Worm (Caenorhabditis elegans) whole organism, L1 larva: ENCODE measurements around the gene str-188.

Source experiments
- C16A3.4 ChIP-seq: fragments of 150-350 bp; optimal IDR thresholded peaks from 2 replicates; lab custom pipeline; 2014; ENCODE audit warnings: missing biosample characterization, missing genetic modification characterization
- F16B12.6 ChIP-seq: fragments of 150-350 bp; optimal IDR thresholded peaks from 2 replicates; lab custom pipeline; 2014; ENCODE audit warnings: missing biosample characterization, missing genetic modification characterization
- Y116A8C.19 ChIP-seq: sonication (generic microtip); optimal IDR thresholded peaks from 2 replicates; lab custom pipeline; 2016; ENCODE audit warnings: missing compliant biosample characterization, missing genetic modification characterization, borderline replicate concordance
- alr-1 ChIP-seq: fragments of 200-800 bp; sonication (Bioruptor generic); optimal IDR thresholded peaks from 2 replicates; lab custom pipeline; 2018; ENCODE audit warnings: borderline replicate concordance, mild to moderate bottlenecking, missing genetic modification characterization, missing compliant biosample characterization
- dpl-1 ChIP-seq, 3 experiments: fragments of 150-350 bp in 2 of 3; sonication (generic microtip) in 1 of 3; optimal IDR thresholded peaks; 2 replicates each; lab custom pipeline; 2014 to 2017; ENCODE audit warnings: missing biosample characterization in 3 of 3, missing genetic modification characterization in 3 of 3, missing genetic modification reagents in 3 of 3
- efl-1 ChIP-seq, 4 experiments: fragments of 150-350 bp; optimal IDR thresholded peaks in 3 of 4; peaks in 1 of 4; 1 replicate in 1 of 4; 2 replicates in 3 of 4; lab custom pipeline; 2014; ENCODE audit warnings: missing biosample characterization in 2 of 4, missing genetic modification characterization in 2 of 4, missing genetic modification reagents in 2 of 4
- efl-3 ChIP-seq: fragments of 200-800 bp; sonication (Bioruptor generic); optimal IDR thresholded peaks from 2 replicates; lab custom pipeline; 2018; ENCODE audit warnings: mild to moderate bottlenecking, missing genetic modification characterization, missing compliant biosample characterization
- egl-13 ChIP-seq: sonication (generic microtip); optimal IDR thresholded peaks from 2 replicates; lab custom pipeline; 2016; ENCODE audit warnings: missing genotype, missing genetic modification reagents, missing genetic modification characterization, missing compliant biosample characterization
- elt-3 ChIP-seq, 6 experiments: fragments of 150-350 bp in 1 of 6; sonication (generic microtip); optimal IDR thresholded peaks; 2 replicates each; lab custom pipeline; 2017 to 2018; ENCODE audit warnings: missing biosample characterization in 6 of 6, missing genetic modification characterization in 6 of 6, inconsistent platforms in 1 of 6
- fkh-10 ChIP-seq: sonication (generic microtip); optimal IDR thresholded peaks from 2 replicates; lab custom pipeline; 2017; ENCODE audit warnings: missing biosample characterization, missing genetic modification reagents, missing genetic modification characterization
- fkh-8 ChIP-seq: sonication (generic microtip); optimal IDR thresholded peaks from 2 replicates; lab custom pipeline; 2016; ENCODE audit warnings: mild to moderate bottlenecking, missing genetic modification characterization, missing compliant biosample characterization
- hlh-4 ChIP-seq: sonication (generic microtip); optimal IDR thresholded peaks from 2 replicates; lab custom pipeline; 2016; ENCODE audit warnings: mild to moderate bottlenecking, missing genetic modification characterization, missing compliant biosample characterization
- isw-1 ChIP-seq: fragments of 200-800 bp; sonication (Bioruptor generic); IDR thresholded peaks from 2 replicates; pipeline ENCODE4 v1.3.6; 2022; ENCODE audit warnings: missing genetic modification characterization, missing compliant biosample characterization
- jun-1 ChIP-seq: fragments of 150-350 bp; optimal IDR thresholded peaks from 2 replicates; lab custom pipeline; 2014; ENCODE audit warnings: missing biosample characterization, missing genetic modification reagents, missing genetic modification characterization
- lin-14 ChIP-seq: fragments of 200-800 bp; sonication (Bioruptor generic); optimal IDR thresholded peaks from 2 replicates; lab custom pipeline; 2018; ENCODE audit warnings: mild to moderate bottlenecking, missing genetic modification characterization, moderate library complexity, missing compliant biosample characterization
- lin-15B ChIP-seq: fragments of 150-350 bp; sonication (generic microtip); optimal IDR thresholded peaks from 3 replicates; lab custom pipeline; 2014; ENCODE audit warnings: missing biosample characterization, missing genetic modification characterization
- lir-3 ChIP-seq: sonication (generic microtip); optimal IDR thresholded peaks from 2 replicates; lab custom pipeline; 2016; ENCODE audit warnings: mild to moderate bottlenecking, missing genetic modification characterization, moderate library complexity, missing compliant biosample characterization; ENCODE audit not compliant: poor library complexity
- lsy-2 ChIP-seq, 2 experiments: fragments of 150-350 bp; optimal IDR thresholded peaks; 2 replicates each; lab custom pipeline; 2014; ENCODE audit warnings: missing biosample characterization in 2 of 2, missing genetic modification characterization in 2 of 2
- mdl-1 ChIP-seq, 2 experiments: fragments of 150-350 bp; optimal IDR thresholded peaks; 2 replicates each; lab custom pipeline; 2014 to 2017; ENCODE audit warnings: missing biosample characterization in 2 of 2, missing genetic modification characterization in 2 of 2, inconsistent platforms in 1 of 2
- mef-2 ChIP-seq: fragments of 150-350 bp; optimal IDR thresholded peaks from 2 replicates; lab custom pipeline; 2014; ENCODE audit warnings: missing biosample characterization, missing genetic modification characterization
- mep-1 ChIP-seq: fragments of 150-350 bp; optimal IDR thresholded peaks from 2 replicates; lab custom pipeline; 2014; ENCODE audit warnings: missing biosample characterization, missing genetic modification characterization
- nhr-11 ChIP-seq: fragments of 150-350 bp; optimal IDR thresholded peaks from 2 replicates; lab custom pipeline; 2014; ENCODE audit warnings: missing biosample characterization, missing genetic modification characterization
- nhr-12 ChIP-seq: sonication (generic microtip); optimal IDR thresholded peaks from 2 replicates; lab custom pipeline; 2017; ENCODE audit warnings: missing biosample characterization, missing genetic modification characterization
- nhr-237 ChIP-seq: fragments of 150-350 bp; optimal IDR thresholded peaks from 2 replicates; lab custom pipeline; 2014; ENCODE audit warnings: missing biosample characterization, missing genetic modification characterization
- nhr-47 ChIP-seq: sonication (generic microtip); optimal IDR thresholded peaks from 2 replicates; lab custom pipeline; 2016; ENCODE audit warnings: mild to moderate bottlenecking, missing genetic modification characterization, moderate library complexity, missing compliant biosample characterization
- nhr-71 ChIP-seq: sonication (generic microtip); optimal IDR thresholded peaks from 2 replicates; lab custom pipeline; 2016; ENCODE audit warnings: mild to moderate bottlenecking, missing genetic modification characterization, moderate library complexity, missing compliant biosample characterization
- nhr-76 ChIP-seq: sonication (generic microtip); optimal IDR thresholded peaks from 2 replicates; lab custom pipeline; 2017; ENCODE audit warnings: missing biosample characterization, missing genetic modification characterization
- nhr-77 ChIP-seq: fragments of 150-350 bp; optimal IDR thresholded peaks from 2 replicates; lab custom pipeline; 2014; ENCODE audit warnings: missing biosample characterization, missing genetic modification characterization
- nhr-84 ChIP-seq: sonication (generic microtip); optimal IDR thresholded peaks from 2 replicates; lab custom pipeline; 2017; ENCODE audit warnings: missing biosample characterization, missing genetic modification characterization
- nhr-85 ChIP-seq: sonication (generic microtip); peaks from one replicate; lab custom pipeline; 2016; ENCODE audit warnings: missing genetic modification characterization, inconsistent platforms, missing compliant biosample characterization
- pqm-1 ChIP-seq: sonication (generic microtip); optimal IDR thresholded peaks from 3 replicates; lab custom pipeline; 2017; ENCODE audit warnings: missing biosample characterization, missing genetic modification characterization
- rnt-1 ChIP-seq: sonication (generic microtip); optimal IDR thresholded peaks from 2 replicates; lab custom pipeline; 2016; ENCODE audit warnings: mild to moderate bottlenecking, missing genetic modification characterization, moderate library complexity, missing compliant biosample characterization
- sox-4 ChIP-seq: sonication (generic microtip); optimal IDR thresholded peaks from 2 replicates; lab custom pipeline; 2016; ENCODE audit warnings: missing genetic modification characterization, missing compliant biosample characterization
- sptf-1 ChIP-seq: fragments of 150-350 bp; optimal IDR thresholded peaks from 2 replicates; lab custom pipeline; 2014; ENCODE audit warnings: missing biosample characterization, missing genetic modification characterization
- sup-37 ChIP-seq: fragments of 200-800 bp; sonication (Bioruptor generic); optimal IDR thresholded peaks from 2 replicates; lab custom pipeline; 2018; ENCODE audit warnings: mild to moderate bottlenecking, missing genetic modification characterization, missing compliant biosample characterization
- swsn-7 ChIP-seq: sonication (generic microtip); optimal IDR thresholded peaks from 2 replicates; lab custom pipeline; 2016; ENCODE audit warnings: missing genetic modification characterization, missing compliant biosample characterization
- tbx-2 ChIP-seq: sonication (generic microtip); optimal IDR thresholded peaks from 2 replicates; lab custom pipeline; 2016; ENCODE audit warnings: missing genetic modification characterization, missing compliant biosample characterization
- tlp-1 ChIP-seq: fragments of 150-350 bp; optimal IDR thresholded peaks from 2 replicates; lab custom pipeline; 2014; ENCODE audit warnings: missing biosample characterization, missing genetic modification characterization
- unc-30 ChIP-seq: sonication (generic microtip); optimal IDR thresholded peaks from 2 replicates; lab custom pipeline; 2017; ENCODE audit warnings: missing biosample characterization, missing genetic modification characterization
- unc-62 ChIP-seq: fragments of 150-350 bp; optimal IDR thresholded peaks from 2 replicates; lab custom pipeline; 2014; ENCODE audit warnings: missing biosample characterization, missing genetic modification reagents, missing genetic modification characterization
- unc-86 ChIP-seq: sonication (generic microtip); optimal IDR thresholded peaks from 2 replicates; lab custom pipeline; 2016; ENCODE audit warnings: missing genetic modification characterization, missing compliant biosample characterization
- vab-15 ChIP-seq: sonication (generic microtip); optimal IDR thresholded peaks from 2 replicates; lab custom pipeline; 2017; ENCODE audit warnings: missing genotype, mild to moderate bottlenecking, missing genetic modification characterization, missing compliant biosample characterization
- xbp-1 ChIP-seq: sonication (generic microtip); optimal IDR thresholded peaks from 2 replicates; lab custom pipeline; 2016; ENCODE audit warnings: missing genetic modification characterization, missing compliant biosample characterization
- zag-1 ChIP-seq: fragments of 150-350 bp; optimal IDR thresholded peaks from 2 replicates; lab custom pipeline; 2014; ENCODE audit warnings: missing biosample characterization, missing genetic modification characterization
- zip-4 ChIP-seq: fragments of 200-800 bp; sonication (Bioruptor generic); optimal IDR thresholded peaks from 2 replicates; lab custom pipeline; 2018; ENCODE audit warnings: mild to moderate bottlenecking, missing genetic modification characterization, moderate library complexity, missing compliant biosample characterization
- ztf-11 ChIP-seq, 2 experiments: sonication (generic microtip); optimal IDR thresholded peaks; 2 replicates each; lab custom pipeline; 2016 to 2017; ENCODE audit warnings: missing genetic modification characterization in 2 of 2, missing biosample characterization in 1 of 2, missing compliant biosample characterization in 1 of 2
- ztf-4 ChIP-seq: fragments of 150-350 bp; optimal IDR thresholded peaks from 2 replicates; lab custom pipeline; 2014; ENCODE audit warnings: missing biosample characterization, missing genetic modification characterization

str-188 gene

ce11 chrV:9763759-9764158 lies 47.3 kb downstream of the str-188 start:
- TF ChIP-seq nhr-12 (tag; lab: Kevin White, UChicago) = no peak
- TF ChIP-seq lin-15B (tag; lab: Kevin White, UChicago) = no peak
- no peak for TF ChIP-seq mep-1 (tag; lab: Kevin White, UChicago)
- no peak for TF ChIP-seq ztf-11 (tag; optimal IDR thresholded peaks at IDR 0.05; lab: Kevin White, UChicago)
- TF ChIP-seq unc-30 (tag; lab: Kevin White, UChicago) = no peak
- TF ChIP-seq sptf-1 (tag; lab: Kevin White, UChicago) = no peak
- TF ChIP-seq mef-2 = no peak
- no peak for TF ChIP-seq hlh-4 (tag; lab: Kevin White, UChicago)
- TF ChIP-seq Y116A8C.19 (tag; lab: Kevin White, UChicago) = no peak
- TF ChIP-seq xbp-1 (tag; lab: Kevin White, UChicago) = no peak
- no peak for TF ChIP-seq nhr-11 (tag; lab: Kevin White, UChicago)
- TF ChIP-seq efl-3 = no peak
- no peak for TF ChIP-seq lsy-2 (tag; optimal IDR thresholded peaks at IDR 0.05; lab: Kevin White, UChicago)
- TF ChIP-seq C16A3.4 (tag; lab: Kevin White, UChicago) = no peak
- TF ChIP-seq efl-1 (optimal IDR thresholded peaks at IDR 0.05; lab: Kevin White, UChicago) = no peak
- TF ChIP-seq efl-1 (GFP tag; optimal IDR thresholded peaks at IDR 0.05 in 1 of 2; lab: Kevin White, UChicago) = no peak
- no peak for TF ChIP-seq nhr-84 (tag; lab: Kevin White, UChicago)
- TF ChIP-seq nhr-237 (tag; lab: Kevin White, UChicago) = no peak

- TF ChIP-seq efl-1 (optimal IDR thresholded peaks at IDR 0.05; lab: Kevin White, UChicago) (no peak), efl-1 (GFP tag; optimal IDR thresholded peaks at IDR 0.05 in 1 of 2; lab: Kevin White, UChicago) (peak in 1 of 2 experiments; percentile 30), dpl-1 (GFP tag; optimal IDR thresholded peaks at IDR 0.05; lab: Kevin White, UChicago) (no peak)
These were observed 48.1 kb downstream of the str-188 start for ce11 chrV:9764552-9764951.

ce11 chrV:9765622-9766021 lies 49.1 kb downstream of the str-188 start:
- TF ChIP-seq fkh-10 (GFP tag; lab: Kevin White, UChicago) (peak; percentile 98), nhr-47 (tag; lab: Kevin White, UChicago) (peak; percentile 30), hlh-4 (tag; lab: Kevin White, UChicago) (no peak), elt-3 (tag; optimal IDR thresholded peaks at IDR 0.05; lab: Kevin White, UChicago) (no peak), nhr-12 (tag; lab: Kevin White, UChicago) (no peak), sptf-1 (tag; lab: Kevin White, UChicago) (no peak), nhr-76 (no peak), nhr-71 (tag; lab: Kevin White, UChicago) (peak; percentile 42), ztf-11 (tag; optimal IDR thresholded peaks at IDR 0.05; lab: Kevin White, UChicago) (no peak), lin-14 (peak; percentile 88), vab-15 (tag; lab: Kevin White, UChicago) (no peak), fkh-8 (tag; lab: Kevin White, UChicago) (no peak), lir-3 (no peak), sox-4 (tag; lab: Kevin White, UChicago) (no peak), F16B12.6 (tag; lab: Kevin White, UChicago) (no peak), nhr-77 (tag; lab: Kevin White, UChicago) (no peak), mdl-1 (tag; optimal IDR thresholded peaks at IDR 0.05; lab: Kevin White, UChicago) (no peak), alr-1 (tag; lab: Kevin White, UChicago) (no peak), tlp-1 (tag; lab: Kevin White, UChicago) (no peak), zag-1 (tag; lab: Kevin White, UChicago) (no peak), tbx-2 (tag; lab: Kevin White, UChicago) (peak; percentile 17), isw-1 (no peak), C16A3.4 (tag; lab: Kevin White, UChicago) (no peak), lin-15B (tag; lab: Kevin White, UChicago) (no peak), ztf-4 (no peak), efl-1 (optimal IDR thresholded peaks at IDR 0.05; lab: Kevin White, UChicago) (peak in 1 of 2 experiments; percentile 8), efl-1 (GFP tag; optimal IDR thresholded peaks at IDR 0.05 in 1 of 2; lab: Kevin White, UChicago) (no peak), unc-62 (GFP tag; lab: Kevin White, UChicago) (no peak), xbp-1 (tag; lab: Kevin White, UChicago) (no peak), sup-37 (GFP tag; lab: Kevin White, UChicago) (no peak), nhr-11 (tag; lab: Kevin White, UChicago) (no peak), nhr-85 (tag; lab: Kevin White, UChicago) (no peak), jun-1 (no peak), egl-13 (tag; lab: Kevin White, UChicago) (no peak), mef-2 (no peak), zip-4 (GFP tag; lab: Kevin White, UChicago) (no peak), unc-86 (no peak), rnt-1 (no peak), pqm-1 (tag; lab: Kevin White, UChicago) (no peak), swsn-7 (peak; percentile 15)
